Worm (Caenorhabditis elegans) whole organism, L4/young adult: ENCODE results near the gene C54C6.5.

Experiments
- W03F9.2 ChIP-seq: fragments of 150-350 bp; optimal IDR thresholded peaks from 2 replicates; lab custom pipeline; 2014; ENCODE audit warnings: missing biosample characterization, missing genetic modification characterization
- dao-5 ChIP-seq: sonication (generic microtip); optimal IDR thresholded peaks from 2 replicates; lab custom pipeline; 2016; ENCODE audit warnings: missing genotype, missing genetic modification characterization, moderate library complexity, missing compliant biosample characterization
- him-1 ChIP-seq: sonication (generic microtip); optimal IDR thresholded peaks from 2 replicates; lab custom pipeline; 2016; ENCODE audit warnings: missing genotype, missing genetic modification reagents, missing genetic modification characterization, missing compliant biosample characterization

Gene C54C6.5

DNA sequence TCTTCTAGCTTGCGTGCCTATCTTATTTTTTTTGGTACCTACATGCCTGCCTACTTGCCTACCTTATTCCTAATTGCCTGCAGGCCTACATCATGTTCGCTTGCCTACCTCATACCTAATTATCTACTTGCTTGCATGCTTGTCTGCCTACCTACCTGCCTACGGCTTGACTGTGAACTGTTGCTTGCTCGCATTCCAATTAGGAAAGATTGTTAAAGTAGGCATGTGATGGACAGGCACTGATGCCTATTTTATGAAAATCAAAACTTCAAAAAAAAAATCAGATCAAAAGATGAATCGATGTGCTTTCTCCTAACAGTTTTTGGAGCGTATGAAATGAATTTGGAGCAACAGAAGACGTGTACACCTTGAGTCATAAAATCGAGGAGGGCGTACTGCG is 714 bp upstream of the C54C6.5 start:
- TF ChIP-seq W03F9.2 (tag; lab: Kevin White, UChicago), result no peak
- TF ChIP-seq dao-5 (tag; lab: Kevin White, UChicago), result no peak
- no peak for TF ChIP-seq him-1 (tag; lab: Kevin White, UChicago)

DNA sequence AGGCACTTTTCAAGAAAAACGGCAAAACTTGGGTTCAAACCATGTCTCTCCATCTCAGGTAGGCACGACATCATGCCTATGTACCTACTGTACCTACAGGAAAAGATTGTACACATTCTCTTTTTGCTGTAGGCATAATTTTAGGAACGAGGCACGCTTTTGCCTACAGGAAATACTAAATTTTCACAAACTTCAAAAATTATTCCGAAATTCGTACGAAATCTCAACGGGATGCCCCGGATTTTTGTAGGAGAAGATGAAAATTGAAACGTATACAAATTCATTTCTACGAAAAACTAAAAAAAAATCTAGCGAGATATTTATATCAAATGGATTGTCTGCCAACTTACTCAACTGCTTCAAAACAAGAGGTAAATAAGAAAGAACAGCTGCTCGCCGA is 1.6 kb downstream of the C54C6.5 start, which contains the start of gene C54C6.11:
TSS of gene C54C6.11 (plus strand) at position 301 of the 400 bp plus-strand sequence.
- TF ChIP-seq him-1 (tag; lab: Kevin White, UChicago) (no peak), dao-5 (tag; lab: Kevin White, UChicago) (no peak), W03F9.2 (tag; lab: Kevin White, UChicago) (no peak)

DNA sequence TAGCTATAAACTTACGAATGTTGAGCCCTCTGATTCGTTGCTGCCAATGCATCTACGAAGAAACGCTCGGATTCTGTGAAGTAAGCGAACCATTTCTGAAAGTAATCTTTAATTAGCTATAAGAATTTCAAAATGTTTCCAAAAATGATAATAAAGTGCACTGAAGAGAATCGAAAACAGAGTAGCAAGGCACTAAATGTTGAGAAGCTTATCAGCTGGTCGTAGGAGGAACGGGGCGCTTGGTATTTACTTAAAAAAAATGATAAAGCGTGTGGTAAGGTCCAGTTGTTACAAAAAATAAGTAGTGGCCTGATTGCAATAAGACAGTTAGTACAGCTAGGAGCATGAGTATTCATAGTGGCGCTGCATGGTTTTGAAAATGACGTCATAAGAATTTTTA is 3.3 kb downstream of the C54C6.5 start, which contains the start of gene C54C6.7:
TSS of gene C54C6.7 (minus strand) at position 101 of the 400 bp plus-strand sequence.
- TF ChIP-seq W03F9.2 (tag; lab: Kevin White, UChicago) (no peak), him-1 (tag; lab: Kevin White, UChicago) (no peak), dao-5 (tag; lab: Kevin White, UChicago) (no peak)

DNA sequence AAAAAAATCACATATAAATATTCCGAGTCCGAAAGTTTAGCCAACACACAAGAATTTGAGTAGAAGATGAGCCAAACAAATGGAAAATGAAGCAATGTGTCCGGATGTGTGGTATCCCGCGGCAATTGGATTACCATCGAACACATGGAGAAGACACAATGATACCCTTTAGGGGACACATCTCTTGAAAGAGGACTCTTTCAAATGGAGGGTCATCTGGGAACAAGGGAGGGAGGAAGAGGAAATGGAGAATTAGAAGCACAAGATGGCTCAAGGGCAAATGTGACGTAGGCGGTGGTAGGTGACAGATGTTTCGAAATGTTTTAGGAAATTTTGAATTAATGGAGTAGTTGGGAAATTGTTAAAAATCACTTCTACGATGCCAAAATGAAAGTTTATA is 6.6 kb downstream of the C54C6.5 start:
- TF ChIP-seq dao-5 (tag; lab: Kevin White, UChicago) (no peak), him-1 (tag; lab: Kevin White, UChicago) (no peak), W03F9.2 (tag; lab: Kevin White, UChicago) (no peak)

DNA sequence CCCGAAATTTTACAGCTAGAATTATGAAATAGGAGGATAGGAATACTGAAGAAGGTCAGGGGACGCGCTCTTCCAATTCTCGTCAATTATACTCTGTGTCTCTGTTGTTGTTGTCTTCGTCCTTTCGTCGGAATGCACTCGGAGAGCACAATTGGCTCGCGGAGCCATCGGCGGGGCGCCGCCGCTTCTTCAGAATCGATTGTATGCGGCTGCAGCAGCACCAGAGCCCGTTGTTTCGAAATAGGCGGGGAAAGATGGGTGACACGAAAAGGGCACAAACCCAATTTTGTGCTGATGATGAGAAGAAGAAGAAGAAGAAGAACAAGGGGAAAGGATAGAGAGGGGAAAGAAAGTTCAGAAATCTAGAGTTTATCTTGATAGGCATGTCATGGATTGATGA is 7.5 kb downstream of the C54C6.5 start:
- TF ChIP-seq dao-5 (tag; lab: Kevin White, UChicago), result no peak
- no peak for TF ChIP-seq W03F9.2 (tag; lab: Kevin White, UChicago)
- peak; percentile 9 for TF ChIP-seq him-1 (tag; lab: Kevin White, UChicago)

DNA sequence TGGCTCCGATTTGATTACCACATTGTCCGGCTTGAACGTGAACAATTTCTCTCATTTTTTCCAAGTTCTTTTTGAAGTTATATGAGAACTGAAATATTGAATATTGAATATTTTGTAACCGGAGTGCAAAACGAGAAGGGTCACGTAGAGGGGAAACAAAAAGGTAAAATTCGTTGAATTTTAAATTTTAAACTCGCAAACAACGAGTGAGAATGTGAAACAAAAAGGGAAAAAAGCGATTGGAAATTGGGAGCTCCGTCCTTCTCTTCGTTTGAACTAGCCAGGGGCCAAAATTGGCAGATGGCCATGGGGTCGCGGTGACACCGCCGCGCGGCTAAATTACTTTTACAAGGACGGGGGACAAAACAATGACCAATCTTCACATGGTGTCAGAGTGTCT is 8.1 kb downstream of the C54C6.5 start, which contains the start of gene ben-1:
TSS of gene ben-1 (minus strand) at position 101 of the 400 bp plus-strand sequence.
- no peak for TF ChIP-seq W03F9.2 (tag; lab: Kevin White, UChicago)
- TF ChIP-seq him-1 (tag; lab: Kevin White, UChicago), result no peak
- no peak for TF ChIP-seq dao-5 (tag; lab: Kevin White, UChicago)

DNA sequence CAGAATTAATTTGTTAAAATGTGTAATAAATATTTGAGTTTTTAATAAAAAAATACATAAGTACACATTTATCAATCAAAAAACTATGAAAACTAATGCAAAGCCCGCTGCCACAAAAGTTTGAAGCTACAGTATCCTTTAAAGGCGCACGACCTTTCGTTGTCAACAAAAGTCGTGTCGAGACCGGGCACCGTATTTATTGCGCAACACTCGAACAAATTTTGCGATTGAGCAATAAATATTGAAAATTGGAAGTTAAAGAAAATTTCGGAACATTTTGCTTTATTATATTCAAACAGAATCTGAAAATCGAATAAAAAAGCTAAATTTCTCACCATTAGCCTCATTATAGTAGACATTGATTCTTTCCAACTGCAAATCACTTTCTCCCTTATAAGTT is 8.6 kb downstream of the C54C6.5 start:
- TF ChIP-seq dao-5 (tag; lab: Kevin White, UChicago), result no peak
- TF ChIP-seq W03F9.2 (tag; lab: Kevin White, UChicago), result no peak
- no peak for TF ChIP-seq him-1 (tag; lab: Kevin White, UChicago)

DNA sequence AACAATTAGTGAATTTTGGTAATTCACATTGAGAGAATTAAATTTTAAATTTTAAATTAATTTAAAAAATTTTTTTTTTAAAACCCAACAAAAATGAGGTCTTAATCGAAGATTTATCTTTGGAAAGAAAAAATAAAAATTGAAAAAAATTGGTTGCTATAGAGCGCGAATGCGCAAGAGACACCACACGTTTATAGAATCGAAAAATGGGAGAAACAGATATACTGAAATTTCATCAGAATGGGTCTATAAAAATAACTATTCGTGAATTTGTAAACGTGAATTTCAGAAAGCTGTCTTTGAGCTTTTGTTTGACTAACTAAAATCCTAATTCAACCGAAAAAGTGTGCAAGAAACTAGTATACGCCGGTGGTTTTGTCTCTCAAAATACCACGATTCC is 9.2 kb downstream of the C54C6.5 start:
- TF ChIP-seq dao-5 (tag; lab: Kevin White, UChicago) (no peak), W03F9.2 (tag; lab: Kevin White, UChicago) (peak; percentile 76), him-1 (tag; lab: Kevin White, UChicago) (no peak)

DNA sequence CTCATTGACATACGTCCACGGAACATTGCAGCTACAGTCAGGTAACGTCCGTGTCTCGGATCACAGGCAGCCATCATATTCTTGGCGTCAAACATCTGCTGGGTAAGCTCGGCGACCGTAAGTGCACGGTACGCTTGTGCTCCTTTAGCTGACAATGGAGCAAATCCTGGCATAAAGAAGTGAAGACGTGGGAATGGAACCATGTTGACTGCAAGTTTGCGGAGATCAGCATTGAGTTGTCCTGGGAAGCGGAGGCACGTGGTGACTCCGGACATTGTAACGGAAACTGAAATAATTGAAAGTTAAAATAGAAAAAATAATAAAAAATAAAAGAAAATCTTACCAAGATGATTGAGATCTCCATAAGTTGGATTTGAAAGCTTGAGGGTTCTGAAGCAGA is 10.2 kb downstream of the C54C6.5 start:
- TF ChIP-seq W03F9.2 (tag; lab: Kevin White, UChicago) (no peak), him-1 (tag; lab: Kevin White, UChicago) (no peak), dao-5 (tag; lab: Kevin White, UChicago) (no peak)

DNA sequence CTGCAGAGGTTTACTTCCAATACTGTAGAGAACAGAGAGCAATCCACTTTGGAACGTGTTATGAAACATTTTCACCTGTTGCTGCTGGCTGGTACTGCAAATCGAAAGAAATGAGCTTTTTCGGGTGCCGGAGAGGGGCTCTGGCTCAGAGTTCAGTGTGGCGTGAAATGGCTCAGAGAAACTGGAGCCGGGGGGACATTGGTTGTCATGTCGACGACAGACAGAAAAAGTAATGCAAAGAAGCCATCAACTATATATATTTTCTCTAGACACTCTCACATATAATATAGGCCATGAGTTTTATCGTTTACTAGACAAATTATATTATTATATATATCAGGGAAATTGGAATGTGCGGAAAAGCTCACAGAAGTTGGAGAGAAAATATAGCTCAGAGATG is 12.2 kb downstream of the C54C6.5 start, which contains the start of gene cfap-20:
TSS of gene cfap-20 (minus strand) at position 101 of the 400 bp plus-strand sequence.
- TF ChIP-seq W03F9.2 (tag; lab: Kevin White, UChicago), result no peak
- no peak for TF ChIP-seq dao-5 (tag; lab: Kevin White, UChicago)
- TF ChIP-seq him-1 (tag; lab: Kevin White, UChicago), result no peak

DNA sequence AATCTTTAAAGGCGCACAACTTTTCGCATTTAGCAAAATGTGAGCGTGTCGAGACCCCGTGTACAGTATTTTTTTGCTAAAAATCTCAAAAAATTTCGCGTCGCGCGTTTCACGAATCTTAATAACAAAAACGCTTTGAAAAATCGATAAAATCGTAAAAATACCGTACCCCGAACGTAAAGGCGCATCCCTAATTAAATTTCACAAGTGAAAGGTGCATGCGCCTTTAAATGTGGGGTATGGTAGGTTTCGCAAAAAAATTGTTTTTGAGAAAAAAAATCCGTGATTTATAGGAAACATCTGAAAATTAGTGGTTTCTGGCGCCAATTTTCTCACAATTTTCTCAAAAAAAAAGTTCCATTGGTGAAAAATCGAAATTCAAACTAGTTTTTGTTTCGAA is 15.5 kb downstream of the C54C6.5 start:
- no peak for TF ChIP-seq W03F9.2 (tag; lab: Kevin White, UChicago)
- no peak for TF ChIP-seq him-1 (tag; lab: Kevin White, UChicago)
- no peak for TF ChIP-seq dao-5 (tag; lab: Kevin White, UChicago)

DNA sequence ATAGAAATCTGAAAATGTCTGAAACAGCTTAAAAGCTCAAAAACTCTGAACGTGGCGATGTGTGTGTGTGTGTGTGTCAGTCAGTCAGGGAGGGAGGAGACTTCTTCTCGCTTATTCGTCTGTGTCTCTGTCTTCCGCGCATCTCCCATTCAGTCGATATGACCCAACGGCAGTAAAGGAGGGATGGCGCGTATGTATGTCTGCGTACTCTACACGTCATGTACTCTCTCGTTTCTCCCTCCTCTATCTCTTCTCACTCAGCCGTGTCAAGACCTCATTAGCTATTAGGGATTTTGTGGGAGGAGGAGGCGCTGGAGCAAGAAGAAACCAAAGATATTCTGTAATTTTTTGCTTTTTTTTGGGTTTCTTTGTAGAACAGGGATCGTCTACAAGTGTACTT is 17.6 kb downstream of the C54C6.5 start:
- TF ChIP-seq him-1 (tag; lab: Kevin White, UChicago), result peak; percentile 35
- no peak for TF ChIP-seq dao-5 (tag; lab: Kevin White, UChicago)
- TF ChIP-seq W03F9.2 (tag; lab: Kevin White, UChicago), result no peak

DNA sequence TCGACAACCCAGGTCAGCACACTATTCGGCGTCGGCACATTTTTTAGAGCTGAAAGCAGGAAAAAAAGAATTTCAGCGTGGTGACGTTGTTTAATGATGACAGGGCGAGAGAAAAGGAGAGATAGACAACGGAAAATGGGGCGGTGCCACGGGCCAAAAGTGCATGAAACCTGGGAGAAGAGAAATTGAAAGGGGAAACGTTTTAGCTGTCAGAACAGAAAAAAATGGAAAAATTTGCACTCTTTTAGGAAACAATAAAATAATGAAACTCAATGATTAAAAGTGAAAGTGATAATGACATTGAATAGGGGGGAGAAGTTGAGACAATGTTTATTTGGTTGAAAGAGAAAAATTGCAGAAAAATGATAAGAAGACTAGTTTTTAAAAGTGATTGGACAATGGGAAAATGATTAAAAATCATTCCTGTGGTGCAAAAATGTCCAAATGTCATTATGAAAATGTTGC is 19.9 kb downstream of the C54C6.5 start, which contains the start of gene pitp-1:
TSS of gene pitp-1 (minus strand) at position 51 of the 465 bp plus-strand sequence.
- TF ChIP-seq W03F9.2 (tag; lab: Kevin White, UChicago) (no peak), dao-5 (tag; lab: Kevin White, UChicago) (no peak), him-1 (tag; lab: Kevin White, UChicago) (no peak)

DNA sequence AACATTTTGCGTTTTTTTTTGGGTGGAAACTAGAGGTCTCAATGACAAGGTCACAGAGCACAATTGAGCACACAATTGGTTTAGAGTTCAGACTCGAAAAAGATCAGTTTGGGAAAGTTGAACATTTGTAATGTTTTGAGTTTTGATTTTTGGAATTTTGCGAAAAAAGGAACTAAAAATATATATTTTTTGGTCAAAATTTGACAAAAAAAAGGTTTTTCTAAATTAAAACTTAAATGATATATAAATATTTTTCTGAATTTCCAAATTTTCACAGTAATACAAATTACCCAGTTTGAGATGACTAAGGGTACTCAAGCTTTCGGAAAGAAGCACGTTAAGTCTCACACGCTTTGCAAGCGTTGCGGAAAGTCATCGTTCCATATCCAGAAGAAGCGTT is 21.3 kb downstream of the C54C6.5 start, which contains the start of gene rpl-37:
TSS of gene rpl-37 (plus strand) at position 301 of the 400 bp plus-strand sequence.
- TF ChIP-seq dao-5 (tag; lab: Kevin White, UChicago) (no peak), W03F9.2 (tag; lab: Kevin White, UChicago) (no peak), him-1 (tag; lab: Kevin White, UChicago) (no peak)
